Worm (Caenorhabditis elegans) whole organism, L4/young adult: ENCODE results near the gene T28H10.2.
A peak's percentile ranks its signal among the peaks of the same experiment; 100 is the strongest.

ENCODE experiments used
- W03F9.2 ChIP-seq: fragments of 150-350 bp; optimal IDR thresholded peaks from 2 replicates; lab custom pipeline; 2014; ENCODE audit warnings: missing biosample characterization, missing genetic modification characterization
- dao-5 ChIP-seq: sonication (generic microtip); optimal IDR thresholded peaks from 2 replicates; lab custom pipeline; 2016; ENCODE audit warnings: missing genotype, missing genetic modification characterization, moderate library complexity, missing compliant biosample characterization
- him-1 ChIP-seq: sonication (generic microtip); optimal IDR thresholded peaks from 2 replicates; lab custom pipeline; 2016; ENCODE audit warnings: missing genotype, missing genetic modification reagents, missing genetic modification characterization, missing compliant biosample characterization

The T28H10.2 gene

ce11 chrV:12491070-12491643, 21.6 kb downstream of the T28H10.2 start:
- no peak for TF ChIP-seq dao-5 (tag; lab: Kevin White, UChicago)
- peak; percentile 63 for TF ChIP-seq W03F9.2 (tag; lab: Kevin White, UChicago)

DNA sequence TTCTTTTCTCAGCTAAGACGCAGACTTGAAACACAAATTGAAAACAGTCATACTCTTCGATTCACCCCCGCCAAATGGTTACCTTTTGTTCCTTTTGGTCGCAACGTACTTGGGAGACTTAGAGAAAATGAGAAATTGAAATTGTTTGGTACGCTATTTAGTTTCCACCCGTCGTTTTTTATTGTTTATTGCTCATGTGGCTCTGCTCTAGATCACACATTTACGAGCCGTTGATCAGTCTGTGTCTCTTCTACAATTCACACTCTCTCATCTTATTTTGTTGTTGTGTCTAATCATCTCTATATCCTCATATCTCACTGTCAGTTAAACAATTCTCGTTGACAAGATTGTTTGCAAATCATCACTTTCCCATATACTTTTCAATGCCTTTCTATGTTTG, 24.7 kb downstream of the T28H10.2 start:
- TF ChIP-seq him-1 (tag; lab: Kevin White, UChicago) (no peak), dao-5 (tag; lab: Kevin White, UChicago) (no peak), W03F9.2 (tag; lab: Kevin White, UChicago) (no peak)

DNA sequence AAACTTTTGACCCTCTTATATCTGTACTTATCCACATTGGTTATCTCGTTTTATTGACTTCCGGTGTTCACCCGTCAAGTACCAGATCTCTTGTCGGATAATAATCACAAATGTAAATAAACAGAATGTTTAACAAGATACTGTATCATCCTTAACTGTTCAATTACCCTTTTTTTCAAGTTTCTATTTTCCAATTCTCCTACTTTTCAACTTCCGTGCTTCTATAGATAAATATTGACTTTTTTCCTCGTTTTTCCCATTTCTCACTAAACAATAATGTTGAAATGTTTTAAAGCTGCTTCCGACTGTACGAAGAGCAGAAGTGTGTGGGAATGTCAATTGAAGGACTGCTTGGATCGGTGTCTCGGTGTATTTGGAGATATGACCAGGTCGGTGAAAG, 25.8 kb downstream of the T28H10.2 start, which contains the start of gene inx-11:
Gene inx-11 (plus strand): TSS at position 301 of the 400 bp plus-strand sequence.
- no peak for TF ChIP-seq dao-5 (tag; lab: Kevin White, UChicago)

DNA sequence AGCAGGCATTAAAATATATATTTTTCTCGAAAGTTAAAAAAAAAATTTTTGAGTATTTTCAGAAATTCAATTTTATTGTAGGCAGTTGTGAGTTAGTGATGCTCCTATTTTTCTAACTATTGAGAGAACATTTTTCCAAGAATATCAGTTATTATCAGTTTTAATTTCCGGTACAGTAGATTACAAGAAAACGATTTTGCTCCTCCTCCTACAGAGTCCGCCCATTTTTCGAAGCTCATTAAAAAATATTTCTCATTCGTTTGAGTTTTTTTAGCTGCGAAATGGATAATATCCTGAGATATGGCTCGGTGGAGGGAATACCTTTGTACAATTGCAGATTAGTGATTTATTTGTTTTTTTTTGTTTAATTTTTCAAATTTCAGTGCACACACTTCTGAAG, 28.2 kb downstream of the T28H10.2 start, which contains the start of gene srt-39:
Gene srt-39 (plus strand): TSS at position 301 of the 400 bp plus-strand sequence.
- TF ChIP-seq W03F9.2 (tag; lab: Kevin White, UChicago) (no peak), dao-5 (tag; lab: Kevin White, UChicago) (no peak), him-1 (tag; lab: Kevin White, UChicago) (no peak)

ce11 chrV:12478990-12479389, 33.8 kb downstream of the T28H10.2 start:
- TF ChIP-seq dao-5 (tag; lab: Kevin White, UChicago) (no peak), him-1 (tag; lab: Kevin White, UChicago) (no peak), W03F9.2 (tag; lab: Kevin White, UChicago) (no peak)

ce11 chrV:12478111-12478510, 34.6 kb downstream of the T28H10.2 start, which contains the start of gene atn-1:
atn-1 (plus strand) TSS chrV:12478411.
- TF ChIP-seq dao-5 (tag; lab: Kevin White, UChicago) (no peak), W03F9.2 (tag; lab: Kevin White, UChicago) (no peak)

- TF ChIP-seq him-1 (tag; lab: Kevin White, UChicago), result no peak
- no peak for TF ChIP-seq dao-5 (tag; lab: Kevin White, UChicago)
- no peak for TF ChIP-seq W03F9.2 (tag; lab: Kevin White, UChicago)
These were observed 35.6 kb downstream of the T28H10.2 start for ce11 chrV:12477139-12477538.

- TF ChIP-seq dao-5 (tag; lab: Kevin White, UChicago) (no peak), him-1 (tag; lab: Kevin White, UChicago) (no peak), W03F9.2 (tag; lab: Kevin White, UChicago) (no peak)
These were observed 37.4 kb downstream of the T28H10.2 start for ce11 chrV:12475360-12475759.

DNA sequence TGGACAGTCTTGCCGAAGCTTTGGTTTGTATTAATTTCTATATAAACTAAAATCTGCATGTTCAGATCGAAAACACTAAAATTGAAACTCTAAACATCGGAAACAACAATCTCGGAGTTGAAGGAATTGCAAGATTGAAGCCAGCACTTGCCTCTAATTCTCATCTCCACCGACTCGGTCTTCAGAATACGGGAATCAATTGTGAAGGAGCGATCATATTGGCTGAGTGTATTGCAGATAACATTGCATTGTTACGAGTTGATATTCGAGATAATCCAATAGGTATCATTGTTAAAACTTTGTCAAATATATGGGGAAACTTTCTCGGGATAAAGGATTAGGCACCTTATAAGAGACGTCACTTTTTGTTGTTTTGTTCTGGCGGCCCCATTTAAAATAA, 42.4 kb downstream of the T28H10.2 start:
- TF ChIP-seq him-1 (tag; lab: Kevin White, UChicago), result no peak
- no peak for TF ChIP-seq dao-5 (tag; lab: Kevin White, UChicago)
- no peak for TF ChIP-seq W03F9.2 (tag; lab: Kevin White, UChicago)

- TF ChIP-seq dao-5 (tag; lab: Kevin White, UChicago) (no peak), W03F9.2 (tag; lab: Kevin White, UChicago) (no peak)
These were observed 44.4 kb downstream of the T28H10.2 start, which contains the start of gene F28C1.3 for ce11 chrV:12468363-12468762. F28C1.3 (plus strand) TSS chrV:12468663.

DNA sequence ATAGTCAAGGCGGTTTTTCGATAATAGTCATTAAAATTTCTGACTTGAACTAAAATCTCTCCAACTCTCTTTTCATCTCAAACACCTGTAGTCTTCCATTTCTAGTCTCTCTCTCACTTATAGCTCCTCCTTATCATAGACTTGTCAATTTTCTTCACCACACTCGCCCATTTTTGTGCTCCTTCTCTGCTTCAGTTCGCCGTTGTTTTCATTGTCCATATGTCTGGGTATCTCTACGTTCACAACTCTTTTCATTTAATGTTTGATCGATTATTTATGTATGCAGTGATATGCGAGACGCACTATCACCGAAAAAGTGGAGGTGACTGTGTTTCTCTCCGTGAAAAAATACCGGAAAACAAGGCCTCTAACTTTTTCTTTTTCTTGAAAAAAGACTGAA, 45.0 kb downstream of the T28H10.2 start:
- TF ChIP-seq dao-5 (tag; lab: Kevin White, UChicago), result no peak
- peak; percentile 30 for TF ChIP-seq W03F9.2 (tag; lab: Kevin White, UChicago)

DNA sequence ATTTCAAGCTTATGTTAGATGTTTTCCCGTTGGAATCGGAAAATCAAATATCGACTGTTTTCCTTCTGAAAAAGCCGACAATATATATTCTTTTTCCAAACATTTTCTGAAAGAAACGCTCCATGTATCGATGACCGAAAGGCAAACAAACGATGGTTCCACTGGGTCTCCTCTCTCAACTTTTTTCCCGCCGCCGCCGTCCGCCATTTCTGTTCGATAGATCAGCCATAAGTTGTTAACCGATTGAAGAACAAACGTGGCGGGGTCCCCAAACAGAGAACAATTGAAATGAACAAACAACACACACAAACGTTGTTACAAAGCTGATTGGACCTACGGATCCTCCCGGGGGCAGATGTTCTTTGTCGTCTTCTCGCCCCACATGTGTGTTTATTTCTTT, 46.1 kb downstream of the T28H10.2 start:
- TF ChIP-seq W03F9.2 (tag; lab: Kevin White, UChicago) (no peak), him-1 (tag; lab: Kevin White, UChicago) (no peak), dao-5 (tag; lab: Kevin White, UChicago) (no peak)

DNA sequence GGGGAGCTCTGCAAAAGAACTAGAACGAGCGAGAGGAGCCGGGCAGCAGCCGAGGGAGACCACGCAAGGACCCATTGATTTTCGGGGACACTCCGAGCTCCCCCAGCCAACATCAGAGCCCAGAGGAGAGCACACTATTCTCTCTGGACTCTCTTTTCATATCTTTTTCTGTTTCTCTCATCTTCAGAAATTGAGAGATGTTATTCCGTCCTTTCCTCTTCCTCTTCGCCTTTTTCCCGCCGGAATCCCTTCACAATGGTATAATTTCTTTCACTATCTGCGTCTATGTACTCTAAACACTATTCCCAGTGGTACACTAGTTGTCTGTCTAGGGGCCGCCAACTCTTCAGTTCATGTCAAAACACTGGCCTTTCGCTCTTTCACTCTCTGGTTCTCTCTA, 47.4 kb downstream of the T28H10.2 start:
- no peak for TF ChIP-seq dao-5 (tag; lab: Kevin White, UChicago)
- peak; percentile 52 for TF ChIP-seq him-1 (tag; lab: Kevin White, UChicago)

- no peak for TF ChIP-seq W03F9.2 (tag; lab: Kevin White, UChicago)
- TF ChIP-seq him-1 (tag; lab: Kevin White, UChicago), result no peak
- no peak for TF ChIP-seq dao-5 (tag; lab: Kevin White, UChicago)
These were observed 49.8 kb downstream of the T28H10.2 start, which contains the start of gene egl-10 for ce11 chrV:12462908-12463307. egl-10 (minus strand) TSS chrV:12463008.
